Worm (Caenorhabditis elegans): ENCODE results near the gene nhr-136.

DNA sequence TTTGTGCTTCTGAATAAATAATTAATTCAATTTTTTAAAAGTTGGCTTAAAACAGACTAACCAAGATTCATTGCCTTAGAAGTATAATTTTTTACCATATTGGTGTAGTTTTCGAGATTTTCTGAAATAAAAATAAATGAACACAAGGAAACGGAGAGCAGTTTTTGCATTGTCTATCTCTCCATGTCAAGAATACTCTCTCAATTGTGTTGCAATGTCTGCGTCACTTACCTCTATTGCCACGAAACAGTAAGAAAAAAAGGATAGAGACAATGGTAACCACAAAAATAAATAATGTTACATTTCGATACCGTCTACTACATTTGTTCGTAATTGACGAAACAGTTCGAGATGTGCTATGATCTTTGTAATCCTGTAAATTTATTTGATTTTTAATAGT, 24.0 kb upstream of the nhr-136 start, which contains the start of gene R07B7.10:
- TF ChIP-seq W03F9.2 (tag; optimal IDR thresholded peaks at IDR 0.05) (no peak), him-1 (tag; optimal IDR thresholded peaks at IDR 0.05) (no peak)
